Worm (Caenorhabditis elegans) whole organism, L3 larva: ENCODE results near the gene ndab-1.
"Not testable (repeated sequence)": the region's sequence is repeated elsewhere in the genome, so short reads cannot be mapped to it uniquely, and the experiment has no call there.

Experiments used
- ZK546.5 ChIP-seq: sonication (generic microtip); optimal IDR thresholded peaks from 2 replicates; lab custom pipeline; 2017; ENCODE audit warnings: missing biosample characterization, missing genetic modification characterization
- aly-2 ChIP-seq: fragments of 150-350 bp; optimal IDR thresholded peaks from 2 replicates; lab custom pipeline; 2014; ENCODE audit warnings: missing biosample characterization, missing genetic modification characterization
- ama-1 ChIP-seq: fragments of 150-350 bp; optimal IDR thresholded peaks from 2 replicates; lab custom pipeline; 2018
- ceh-16 ChIP-seq: sonication (generic microtip); optimal IDR thresholded peaks from 2 replicates; lab custom pipeline; 2017; ENCODE audit warnings: missing biosample characterization, missing genetic modification characterization
- ceh-28 ChIP-seq: fragments of 150-350 bp; optimal IDR thresholded peaks from 2 replicates; lab custom pipeline; 2014; ENCODE audit warnings: missing biosample characterization, missing genetic modification reagents, missing genetic modification characterization
- ceh-9 ChIP-seq: sonication (generic microtip); optimal IDR thresholded peaks from 2 replicates; lab custom pipeline; 2018; ENCODE audit warnings: missing biosample characterization, missing genetic modification characterization
- daf-12 ChIP-seq: fragments of 150-350 bp; optimal IDR thresholded peaks from 2 replicates; lab custom pipeline; 2014; ENCODE audit warnings: missing biosample characterization, missing genetic modification reagents, missing genetic modification characterization
- egl-27 ChIP-seq: sonication (generic microtip); optimal IDR thresholded peaks from 4 replicates; lab custom pipeline; 2017; ENCODE audit warnings: missing biosample characterization, missing genetic modification reagents, missing genetic modification characterization
- egl-5 ChIP-seq: fragments of 150-350 bp; optimal IDR thresholded peaks from 2 replicates; lab custom pipeline; 2017; ENCODE audit warnings: missing biosample characterization, missing genetic modification reagents, missing genetic modification characterization, inconsistent platforms
- elt-1 ChIP-seq: fragments of 150-350 bp; optimal IDR thresholded peaks from 2 replicates; lab custom pipeline; 2014; ENCODE audit warnings: missing biosample characterization, missing genetic modification characterization
- elt-2 ChIP-seq: sonication (generic microtip); optimal IDR thresholded peaks from 2 replicates; lab custom pipeline; 2016; ENCODE audit warnings: missing genetic modification reagents, mild to moderate bottlenecking, missing genetic modification characterization, missing compliant biosample characterization
- elt-3 ChIP-seq, 3 experiments: fragments of 150-350 bp in 1 of 3; sonication (generic microtip) in 2 of 3; optimal IDR thresholded peaks; 2 replicates in 2 of 3; 4 replicates in 1 of 3; lab custom pipeline; 2014 to 2017; ENCODE audit warnings: missing biosample characterization in 3 of 3, missing genetic modification characterization in 3 of 3
- eor-1 ChIP-seq, 2 experiments: fragments of 150-350 bp; optimal IDR thresholded peaks; 2 replicates each; lab custom pipeline; 2014 to 2018; ENCODE audit warnings: missing biosample characterization in 2 of 2, missing genetic modification characterization in 2 of 2
- fkh-10 ChIP-seq: sonication (generic microtip); optimal IDR thresholded peaks from 2 replicates; lab custom pipeline; 2017; ENCODE audit warnings: missing biosample characterization, missing genetic modification reagents, missing genetic modification characterization
- hmg-11 ChIP-seq: sonication (generic microtip); optimal IDR thresholded peaks from 2 replicates; lab custom pipeline; 2016; ENCODE audit warnings: missing genetic modification characterization, missing compliant biosample characterization
- mdl-1 ChIP-seq: fragments of 150-350 bp; optimal IDR thresholded peaks from 2 replicates; lab custom pipeline; 2014; ENCODE audit warnings: missing biosample characterization, missing genetic modification characterization
- mml-1 ChIP-seq: fragments of 150-350 bp; sonication (generic microtip); optimal IDR thresholded peaks from 3 replicates; lab custom pipeline; 2014; ENCODE audit warnings: missing biosample characterization, missing genetic modification characterization
- nhr-11 ChIP-seq: fragments of 150-350 bp; optimal IDR thresholded peaks from 2 replicates; lab custom pipeline; 2014; ENCODE audit warnings: missing biosample characterization, missing genetic modification characterization
- nhr-12 ChIP-seq: fragments of 150-350 bp; optimal IDR thresholded peaks from 2 replicates; lab custom pipeline; 2014; ENCODE audit warnings: missing biosample characterization, missing genetic modification characterization
- nhr-23 ChIP-seq: fragments of 150-350 bp; optimal IDR thresholded peaks from 2 replicates; lab custom pipeline; 2014; ENCODE audit warnings: missing biosample characterization, missing genetic modification reagents, missing genetic modification characterization
- nhr-237 ChIP-seq: fragments of 150-350 bp; optimal IDR thresholded peaks from 2 replicates; lab custom pipeline; 2014; ENCODE audit warnings: missing biosample characterization, missing genetic modification characterization
- nhr-25 ChIP-seq: sonication (generic microtip); optimal IDR thresholded peaks from 2 replicates; lab custom pipeline; 2017; ENCODE audit warnings: missing biosample characterization, missing genetic modification characterization
- nhr-28 ChIP-seq: fragments of 150-350 bp; optimal IDR thresholded peaks from 2 replicates; lab custom pipeline; 2014; ENCODE audit warnings: missing biosample characterization, missing genetic modification characterization
- nhr-43 ChIP-seq: sonication (generic microtip); optimal IDR thresholded peaks from 2 replicates; lab custom pipeline; 2016; ENCODE audit warnings: mild to moderate bottlenecking, missing genetic modification characterization, missing compliant biosample characterization; ENCODE audit not compliant: poor library complexity, severe bottlenecking
- nhr-67 ChIP-seq: fragments of 150-350 bp; optimal IDR thresholded peaks from 2 replicates; lab custom pipeline; 2014; ENCODE audit warnings: missing biosample characterization, missing genetic modification characterization
- nhr-76 ChIP-seq: fragments of 150-350 bp; sonication (generic microtip); optimal IDR thresholded peaks from 5 replicates; lab custom pipeline; 2014; ENCODE audit warnings: missing biosample characterization, missing genetic modification characterization
- pha-4 ChIP-seq: fragments of 150-350 bp; optimal IDR thresholded peaks from 2 replicates; lab custom pipeline; 2014; ENCODE audit warnings: missing biosample characterization, missing genetic modification reagents, missing genetic modification characterization
- pqm-1 ChIP-seq: fragments of 150-350 bp; optimal IDR thresholded peaks from 2 replicates; lab custom pipeline; 2017; ENCODE audit warnings: missing biosample characterization, missing genetic modification characterization, inconsistent platforms
- skn-1 ChIP-seq: fragments of 150-350 bp; optimal IDR thresholded peaks from 2 replicates; lab custom pipeline; 2014; ENCODE audit warnings: missing biosample characterization, missing genetic modification characterization
- tbx-2 ChIP-seq: sonication (generic microtip); optimal IDR thresholded peaks from 2 replicates; lab custom pipeline; 2016; ENCODE audit warnings: mild to moderate bottlenecking, missing genetic modification characterization, missing compliant biosample characterization
- unc-39 ChIP-seq: sonication (generic microtip); optimal IDR thresholded peaks from 4 replicates; lab custom pipeline; 2017; ENCODE audit warnings: missing biosample characterization, missing genetic modification characterization
- zag-1 ChIP-seq: fragments of 150-350 bp; optimal IDR thresholded peaks from 2 replicates; lab custom pipeline; 2014; ENCODE audit warnings: missing biosample characterization, missing genetic modification characterization
- ztf-11 ChIP-seq: fragments of 150-350 bp; optimal IDR thresholded peaks from 2 replicates; lab custom pipeline; 2014; ENCODE audit warnings: missing biosample characterization, missing genetic modification characterization

ndab-1 gene

DNA sequence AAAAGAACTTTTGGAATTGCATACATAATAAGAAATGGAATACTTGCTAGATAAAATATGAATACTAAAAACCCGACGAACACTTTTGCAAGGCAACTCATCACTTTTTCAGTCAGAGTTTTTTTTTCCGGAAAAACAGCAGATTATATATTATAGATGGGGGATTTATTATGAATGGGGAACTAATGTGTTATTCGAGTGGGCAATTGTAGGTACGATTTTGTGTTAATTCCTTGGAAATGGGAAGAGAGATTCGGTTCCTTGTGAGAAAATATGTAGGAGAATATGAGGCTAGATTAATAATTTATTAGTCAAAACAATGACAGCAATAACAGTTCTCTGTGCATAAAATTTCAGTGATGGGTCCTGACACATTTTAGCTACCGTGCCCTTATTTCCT is 24.2 kb downstream of the ndab-1 start, which contains the start of gene faah-5:
TSS of gene faah-5 (minus strand) at position 101 of the 400 bp plus-strand sequence.
- TF ChIP-seq nhr-237 (no peak), ceh-9 (no peak), nhr-67 (tag; lab: Kevin White, UChicago) (no peak), ZK546.5 (tag; lab: Kevin White, UChicago) (no peak), mml-1 (tag; lab: Kevin White, UChicago) (no peak), nhr-11 (tag; lab: Kevin White, UChicago) (no peak), hmg-11 (tag; lab: Kevin White, UChicago) (no peak), egl-27 (tag; lab: Kevin White, UChicago) (no peak), nhr-25 (tag; lab: Kevin White, UChicago) (no peak), nhr-43 (no peak), nhr-76 (tag; lab: Kevin White, UChicago) (no peak), unc-39 (tag; lab: Kevin White, UChicago) (no peak), tbx-2 (tag; lab: Kevin White, UChicago) (no peak), nhr-23 (no peak), pha-4 (tag; lab: Kevin White, UChicago) (no peak), ceh-28 (tag; lab: Kevin White, UChicago) (no peak), elt-1 (no peak), elt-2 (tag; lab: Kevin White, UChicago) (no peak)
- TF ChIP-seq, all 47 proteins: peak for 0

DNA sequence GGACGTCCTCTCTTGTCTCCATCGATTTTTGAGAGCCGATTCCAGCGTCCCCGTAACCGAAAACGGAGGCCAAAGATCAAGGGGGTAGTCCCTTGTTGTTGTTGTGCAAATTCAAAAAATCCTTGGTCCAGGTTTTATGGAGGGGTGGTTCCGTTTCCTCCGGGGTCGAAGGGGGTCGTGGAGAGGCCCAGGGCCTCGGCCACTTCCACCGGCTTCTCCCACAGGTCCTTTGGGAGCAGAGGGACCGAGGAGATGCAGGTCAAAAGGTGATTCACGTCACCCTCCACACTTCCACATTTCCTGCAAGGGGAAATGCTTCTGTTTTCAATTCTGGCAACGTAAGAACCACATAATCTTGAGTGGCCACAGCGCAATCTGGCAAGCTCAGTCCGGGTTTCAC is 31.8 kb downstream of the ndab-1 start, which contains the start of gene fbxb-22:
TSS of gene fbxb-22 (minus strand) at position 61 of the 400 bp plus-strand sequence.
- TF ChIP-seq ztf-11, ceh-16, nhr-28 (tag; lab: Kevin White, UChicago): not testable (repeated sequence)

DNA sequence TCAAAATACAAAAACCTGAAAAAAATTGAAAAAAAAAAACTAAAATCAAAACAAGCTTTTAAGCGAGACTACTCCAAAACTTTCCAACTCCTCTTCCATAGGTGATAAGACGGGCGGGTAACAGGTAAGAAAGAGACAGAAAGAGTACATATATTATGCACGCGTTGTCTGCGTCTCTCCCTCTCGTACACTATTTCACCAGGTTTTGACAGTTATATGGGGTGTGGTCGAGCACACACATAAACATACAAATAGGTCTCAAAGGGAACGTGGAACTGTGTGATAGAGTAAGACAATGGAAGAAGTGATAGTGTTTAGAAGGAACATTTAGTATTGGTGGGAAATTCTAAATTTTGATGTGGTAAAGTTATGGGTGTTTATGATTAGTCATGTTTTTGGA is 34.0 kb downstream of the ndab-1 start:
- TF ChIP-seq ZK546.5 (tag; lab: Kevin White, UChicago) (no peak), fkh-10 (GFP tag; lab: Kevin White, UChicago) (no peak), nhr-76 (tag; lab: Kevin White, UChicago) (no peak), nhr-25 (tag; lab: Kevin White, UChicago) (no peak), nhr-12 (no peak), ceh-9 (no peak), pha-4 (tag; lab: Kevin White, UChicago) (peak; percentile 45), nhr-237 (no peak), skn-1 (tag; lab: Kevin White, UChicago) (no peak), elt-2 (tag; lab: Kevin White, UChicago) (peak; percentile 85), pqm-1 (peak; percentile 67), nhr-43 (no peak), mml-1 (tag; lab: Kevin White, UChicago) (no peak), aly-2 (tag; lab: Kevin White, UChicago) (no peak), ama-1 (lab: Kevin White, UChicago) (no peak), ztf-11 (tag; lab: Kevin White, UChicago) (no peak)

DNA sequence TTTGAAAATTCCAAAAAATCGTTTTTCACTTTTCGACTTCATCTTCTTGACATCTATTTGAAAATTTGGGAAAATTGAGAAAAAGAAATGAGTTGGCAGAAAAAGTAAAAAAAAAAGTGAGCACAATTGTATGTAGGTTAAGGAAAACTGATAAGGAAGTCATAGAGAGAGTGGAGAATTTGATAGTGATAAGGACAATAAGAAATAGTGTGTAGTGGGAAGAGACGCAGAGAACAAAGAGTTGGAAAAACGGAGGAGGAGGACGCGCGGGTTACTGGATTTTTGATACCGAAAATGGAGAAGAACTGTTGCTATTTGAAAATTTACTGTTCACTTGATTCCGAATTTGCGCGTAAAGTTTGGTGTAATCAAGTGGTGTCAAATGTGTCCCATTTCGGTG is 36.8 kb downstream of the ndab-1 start, which contains the start of gene Y56A3A.6:
TSS of gene Y56A3A.6 (minus strand) at position 53 of the 400 bp plus-strand sequence.
- TF ChIP-seq skn-1 (tag; lab: Kevin White, UChicago) (no peak), pha-4 (tag; lab: Kevin White, UChicago) (peak; percentile 1), elt-2 (tag; lab: Kevin White, UChicago) (peak; percentile 79), pqm-1 (peak; percentile 55), mdl-1 (tag; lab: Kevin White, UChicago) (no peak)

- no peak for TF ChIP-seq ama-1 (lab: Kevin White, UChicago)
- TF ChIP-seq eor-1 (tag; optimal IDR thresholded peaks at IDR 0.05; lab: Kevin White, UChicago), result no peak
- TF ChIP-seq ceh-9, result no peak
- no peak for TF ChIP-seq pqm-1
- no peak for TF ChIP-seq pha-4 (tag; lab: Kevin White, UChicago)
- no peak for TF ChIP-seq elt-3 (tag; optimal IDR thresholded peaks at IDR 0.05; lab: Kevin White, UChicago)
- no peak for TF ChIP-seq egl-5
Observed at ce11 chrIII:11876130-11876529, 39.4 kb downstream of the ndab-1 start.

DNA sequence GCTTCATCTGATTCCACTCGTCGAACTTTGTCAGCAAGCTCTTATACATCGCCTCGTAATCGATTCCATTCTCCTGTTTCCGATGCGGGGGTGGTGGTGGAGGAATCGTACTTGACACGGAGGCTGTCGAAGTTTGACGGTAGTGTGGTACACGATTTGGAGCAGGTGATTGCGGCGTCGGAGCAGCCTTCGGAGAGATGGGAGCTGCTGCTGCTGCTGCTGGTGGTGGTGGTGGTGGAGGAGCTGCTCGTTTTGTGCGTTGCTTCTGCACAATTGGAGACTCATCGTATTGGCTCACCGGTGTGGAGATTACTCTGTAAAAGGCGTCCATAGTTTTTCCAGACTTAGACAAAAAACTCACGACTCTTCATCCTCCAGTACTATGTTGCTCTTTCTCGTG is 41.3 kb downstream of the ndab-1 start:
- TF ChIP-seq tbx-2 (tag; lab: Kevin White, UChicago), result no peak
- TF ChIP-seq nhr-23, result no peak
- no peak for TF ChIP-seq zag-1 (tag; lab: Kevin White, UChicago)
- TF ChIP-seq daf-12 (tag; lab: Kevin White, UChicago), result no peak
- TF ChIP-seq egl-5, result no peak
- no peak for TF ChIP-seq pqm-1
